Fruit fly (Drosophila melanogaster): ENCODE measurements around the gene Ir94a.

Ir94a gene

dm6 chr3R:22158243-22158642, 45.0 kb downstream of the Ir94a start (continued):
- TF ChIP-seq Eip75B (GFP tag; optimal IDR thresholded peaks at IDR 0.05), result peak; percentile 68

dm6 chr3R:22158699-22159098, 45.5 kb downstream of the Ir94a start:
- TF ChIP-seq esn (GFP tag; optimal IDR thresholded peaks at IDR 0.05) (no peak), ss (GFP tag; optimal IDR thresholded peaks at IDR 0.05) (no peak), eg (GFP tag; IDR thresholded peaks at IDR 0.05) (no peak), CG11902 (GFP tag; optimal IDR thresholded peaks at IDR 0.05) (no peak)

dm6 chr3R:22161613-22162409, 48.6 kb downstream of the Ir94a start:
- TF ChIP-seq OdsH (GFP tag; optimal IDR thresholded peaks at IDR 0.05) (no peak), fkh (GFP tag; optimal IDR thresholded peaks at IDR 0.05) (peak; percentile 72), dsx (GFP tag; optimal IDR thresholded peaks at IDR 0.05; ENCODE audit: poor library complexity, severe bottlenecking) (no peak)

dm6 chr3R:22163258-22163805, 50.1 kb downstream of the Ir94a start:
- TF ChIP-seq eg (GFP tag; IDR thresholded peaks at IDR 0.05), result no peak
- no peak for TF ChIP-seq Gug (GFP tag; IDR thresholded peaks at IDR 0.05)
- TF ChIP-seq OdsH (GFP tag; optimal IDR thresholded peaks at IDR 0.05), result no peak
- no peak for TF ChIP-seq CG11902 (GFP tag; optimal IDR thresholded peaks at IDR 0.05)
- peak; percentile 27 for TF ChIP-seq CG3032 (tag; optimal IDR thresholded peaks at IDR 0.05)
- no peak for TF ChIP-seq CG6854 (GFP tag; optimal IDR thresholded peaks at IDR 0.05)
- no peak for TF ChIP-seq CG15336 (GFP tag; IDR thresholded peaks at IDR 0.05)
- TF ChIP-seq dac (GFP tag; optimal IDR thresholded peaks at IDR 0.05), result no peak
- TF ChIP-seq cyc (GFP tag; optimal IDR thresholded peaks at IDR 0.05), result peak; percentile 21
- no peak for TF ChIP-seq Sox14 (GFP tag; optimal IDR thresholded peaks at IDR 0.05)
- TF ChIP-seq Ets21C (GFP tag; optimal IDR thresholded peaks at IDR 0.05), result peak; percentile 12
- no peak for TF ChIP-seq CG6163 (GFP tag; IDR thresholded peaks at IDR 0.05)
- no peak for TF ChIP-seq CG11294 (GFP tag; IDR thresholded peaks at IDR 0.05)
- peak; percentile 29 for TF ChIP-seq CG32006 (GFP tag; optimal IDR thresholded peaks at IDR 0.05)
- TF ChIP-seq CG7368 (GFP tag; optimal IDR thresholded peaks at IDR 0.05), result peak; percentile 22
- TF ChIP-seq CG8119 (GFP tag; IDR thresholded peaks at IDR 0.05), result no peak
- peak; percentile 39 for TF ChIP-seq Met (GFP tag; optimal IDR thresholded peaks at IDR 0.05)
- peak; percentile 45 for TF ChIP-seq dsx (GFP tag; optimal IDR thresholded peaks at IDR 0.05; ENCODE audit: poor library complexity, severe bottlenecking)
- TF ChIP-seq CG8319 (GFP tag; optimal IDR thresholded peaks at IDR 0.05), result no peak
- TF ChIP-seq Hr4 (GFP tag; optimal IDR thresholded peaks at IDR 0.05), result peak; percentile 9
- TF ChIP-seq CG6792 (GFP tag; optimal IDR thresholded peaks at IDR 0.05), result peak; percentile 49
- no peak for TF ChIP-seq Hr38 (GFP tag; optimal IDR thresholded peaks at IDR 0.05)
- TF ChIP-seq achi (GFP tag; optimal IDR thresholded peaks at IDR 0.05), result peak; percentile 17
- TF ChIP-seq svp (GFP tag), result peak; percentile 77
- peak; percentile 88 for TF ChIP-seq Eip78C (GFP tag)
- no peak for TF ChIP-seq Eip93F (GFP tag; optimal IDR thresholded peaks at IDR 0.05)
- peak; percentile 10 for TF ChIP-seq Ets96B (tag; optimal IDR thresholded peaks at IDR 0.05)
- peak; percentile 18 for TF ChIP-seq CG10631 (GFP tag; optimal IDR thresholded peaks at IDR 0.05)
- TF ChIP-seq spab (GFP tag; optimal IDR thresholded peaks at IDR 0.05), result peak; percentile 39
- no peak for TF ChIP-seq salr (GFP tag; optimal IDR thresholded peaks at IDR 0.05)
- TF ChIP-seq Lpt (GFP tag; optimal IDR thresholded peaks at IDR 0.05), result no peak
- no peak for TF ChIP-seq fd85E (GFP tag; optimal IDR thresholded peaks at IDR 0.05)
- no peak for TF ChIP-seq Sox15 (GFP tag; optimal IDR thresholded peaks at IDR 0.05)
- no peak for TF ChIP-seq CG6276 (GFP tag; optimal IDR thresholded peaks at IDR 0.05)
- peak; percentile 20 for TF ChIP-seq Hr39 (GFP tag; optimal IDR thresholded peaks at IDR 0.05)
- no peak for TF ChIP-seq CG16779 (tag; optimal IDR thresholded peaks at IDR 0.05)
- TF ChIP-seq pdm3 (GFP tag; optimal IDR thresholded peaks at IDR 0.05), result no peak
- TF ChIP-seq fd59A (GFP tag; optimal IDR thresholded peaks at IDR 0.05), result no peak
- no peak for TF ChIP-seq CG9139 (GFP tag; optimal IDR thresholded peaks at IDR 0.05)
- no peak for TF ChIP-seq net (GFP tag; optimal IDR thresholded peaks at IDR 0.05)
